Worm (Caenorhabditis elegans): ENCODE data around the gene stc-1.

- TF ChIP-seq blmp-1 (tag; optimal IDR thresholded peaks at IDR 0.05) = no peak
- no peak for TF ChIP-seq elt-3 (tag; optimal IDR thresholded peaks at IDR 0.05)
- no peak for TF ChIP-seq zip-8 (tag; optimal IDR thresholded peaks at IDR 0.05)
- no peak for TF ChIP-seq ztf-11 (tag; optimal IDR thresholded peaks at IDR 0.05)
- no peak for TF ChIP-seq snpc-4 (tag; optimal IDR thresholded peaks at IDR 0.05)
- TF ChIP-seq mep-1 (tag; optimal IDR thresholded peaks at IDR 0.05) = no peak
- no peak for TF ChIP-seq unc-62 (GFP tag; optimal IDR thresholded peaks at IDR 0.05)
- no peak for TF ChIP-seq mls-2 (tag; optimal IDR thresholded peaks at IDR 0.05)
Observed at ce11 chrII:8610085-8610484, 44.1 kb upstream of the stc-1 start, which contains the start of gene F28C6.9.
